Worm (Caenorhabditis elegans) whole organism, early embryonic: Measurements from ENCODE around the gene xpo-3.

Experiments
- B0310.2 ChIP-seq: sonication (generic microtip); optimal IDR thresholded peaks from 2 replicates; lab custom pipeline; 2016; ENCODE audit warnings: mild to moderate bottlenecking, missing genetic modification characterization, missing compliant biosample characterization
- ama-1 ChIP-seq: fragments of 150-350 bp; optimal IDR thresholded peaks from 2 replicates; lab custom pipeline; 2014
- ceh-13 ChIP-seq: fragments of 200-800 bp; sonication (Bioruptor generic); optimal IDR thresholded peaks from 2 replicates; lab custom pipeline; 2018; ENCODE audit warnings: mild to moderate bottlenecking, missing genetic modification characterization, missing compliant biosample characterization

- no peak for TF ChIP-seq ama-1 (lab: Kevin White, UChicago)
- TF ChIP-seq ceh-13 (GFP tag; lab: Kevin White, UChicago) = no peak
- TF ChIP-seq B0310.2 (tag; lab: Kevin White, UChicago) = no peak
These were observed 3.7 kb downstream of the xpo-3 start, which contains the start of gene C49H3.16 for ce11 chrIV:7920126-7920525.
